Worm (Caenorhabditis elegans) whole organism, late embryonic: ENCODE data around the gene str-60.

Experiments
- K02D7.2 ChIP-seq: sonication (generic microtip); optimal IDR thresholded peaks from 2 replicates; lab custom pipeline; 2017; ENCODE audit warnings: mild to moderate bottlenecking, missing genetic modification characterization, missing compliant biosample characterization
- Y22D7AL.16 ChIP-seq: sonication (generic microtip); optimal IDR thresholded peaks from 2 replicates; lab custom pipeline; 2016; ENCODE audit warnings: missing genetic modification characterization, missing compliant biosample characterization
- ceh-14 ChIP-seq: sonication (generic microtip); optimal IDR thresholded peaks from 2 replicates; lab custom pipeline; 2016; ENCODE audit warnings: missing genotype, missing genetic modification characterization, missing compliant biosample characterization
- ceh-18 ChIP-seq: sonication (generic microtip); optimal IDR thresholded peaks from 2 replicates; lab custom pipeline; 2016; ENCODE audit warnings: missing genetic modification characterization, missing compliant biosample characterization
- ceh-19 ChIP-seq: fragments of 200-800 bp; sonication (Bioruptor generic); optimal IDR thresholded peaks from 2 replicates; lab custom pipeline; 2018; ENCODE audit warnings: mild to moderate bottlenecking, missing genetic modification characterization, missing compliant biosample characterization
- ceh-2 ChIP-seq: sonication (generic microtip); optimal IDR thresholded peaks from 2 replicates; lab custom pipeline; 2016; ENCODE audit warnings: missing genotype, missing genetic modification characterization, missing compliant biosample characterization
- dve-1 ChIP-seq: sonication (generic microtip); optimal IDR thresholded peaks from 2 replicates; lab custom pipeline; 2017; ENCODE audit warnings: antibody characterized with exemption, mild to moderate bottlenecking, missing genetic modification characterization, missing compliant biosample characterization
- elt-4 ChIP-seq: sonication (generic microtip); optimal IDR thresholded peaks from 2 replicates; lab custom pipeline; 2016; ENCODE audit warnings: missing genetic modification characterization, missing compliant biosample characterization
- gmeb-2 ChIP-seq: sonication (generic microtip); optimal IDR thresholded peaks from 2 replicates; lab custom pipeline; 2016; ENCODE audit warnings: missing genetic modification characterization, inconsistent platforms, missing compliant biosample characterization
- hlh-30 ChIP-seq: sonication (generic microtip); optimal IDR thresholded peaks from 2 replicates; lab custom pipeline; 2017; ENCODE audit warnings: antibody characterized with exemption, missing genetic modification characterization, missing compliant biosample characterization; ENCODE audit not compliant: insufficient read depth
- hlh-8 ChIP-seq: sonication (generic microtip); optimal IDR thresholded peaks from 2 replicates; lab custom pipeline; 2016; ENCODE audit warnings: missing genotype, missing genetic modification characterization, missing compliant biosample characterization
- odd-2 ChIP-seq: sonication (generic microtip); optimal IDR thresholded peaks from 2 replicates; lab custom pipeline; 2017; ENCODE audit warnings: antibody characterized with exemption, mild to moderate bottlenecking, missing genetic modification characterization, missing compliant biosample characterization
- pag-3 ChIP-seq: sonication (generic microtip); optimal IDR thresholded peaks from 2 replicates; lab custom pipeline; 2016; ENCODE audit warnings: missing compliant biosample characterization, missing genetic modification characterization, borderline replicate concordance
- pat-9 ChIP-seq: fragments of 200-800 bp; sonication (Bioruptor generic); optimal IDR thresholded peaks from 2 replicates; lab custom pipeline; 2018; ENCODE audit warnings: mild to moderate bottlenecking, missing genetic modification characterization, moderate library complexity, missing compliant biosample characterization
- pax-1 ChIP-seq: fragments of 150-350 bp; optimal IDR thresholded peaks from 2 replicates; lab custom pipeline; 2014; ENCODE audit warnings: missing biosample characterization, missing genetic modification characterization
- pqm-1 ChIP-seq: sonication (generic microtip); optimal IDR thresholded peaks from 2 replicates; lab custom pipeline; 2016; ENCODE audit warnings: missing genetic modification characterization, missing compliant biosample characterization
- sox-2 ChIP-seq: fragments of 200-800 bp; sonication (Bioruptor generic); IDR thresholded peaks from 2 replicates; pipeline ENCODE4 v1.3.6; 2022; ENCODE audit warnings: missing genetic modification reagents, missing genetic modification characterization, missing compliant biosample characterization
- tbx-7 ChIP-seq: sonication (generic microtip); optimal IDR thresholded peaks from 2 replicates; lab custom pipeline; 2016; ENCODE audit warnings: missing genotype, missing genetic modification characterization, missing compliant biosample characterization
- unc-42 ChIP-seq: sonication (generic microtip); optimal IDR thresholded peaks from 2 replicates; lab custom pipeline; 2016; ENCODE audit warnings: missing genotype, missing genetic modification characterization, missing compliant biosample characterization
- unc-86 ChIP-seq: sonication (generic microtip); optimal IDR thresholded peaks from 2 replicates; lab custom pipeline; 2016; ENCODE audit warnings: missing genetic modification characterization, missing compliant biosample characterization

str-60 gene

ce11 chrV:15943125-15943524 lies 45.3 kb downstream of the str-60 start, which contains the start of gene srw-53:
Gene srw-53, plus strand, starts transcription at chrV:15943425.
- TF ChIP-seq unc-86 (no peak), ceh-19 (GFP tag; lab: Kevin White, UChicago) (no peak), tbx-7 (tag; lab: Kevin White, UChicago) (no peak), pag-3 (tag; lab: Kevin White, UChicago) (no peak), hlh-8 (tag; lab: Kevin White, UChicago) (no peak), ceh-14 (tag; lab: Kevin White, UChicago) (no peak), dve-1 (tag; lab: Kevin White, UChicago) (no peak), hlh-30 (tag; lab: Kevin White, UChicago) (no peak), Y22D7AL.16 (no peak), unc-42 (tag; lab: Kevin White, UChicago) (no peak), pqm-1 (tag; lab: Kevin White, UChicago) (no peak), pax-1 (tag; lab: Kevin White, UChicago) (no peak), gmeb-2 (tag; lab: Kevin White, UChicago) (no peak), pat-9 (tag; lab: Kevin White, UChicago) (no peak), ceh-18 (no peak), ceh-2 (tag; lab: Kevin White, UChicago) (no peak), sox-2 (no peak), K02D7.2 (tag; lab: Kevin White, UChicago) (no peak), odd-2 (tag; lab: Kevin White, UChicago) (no peak), elt-4 (tag; lab: Kevin White, UChicago) (no peak)
